Worm (Caenorhabditis elegans) whole organism, L4 larva: ENCODE measurements around the gene W06D11.5.

Experiments
- F10B5.3 ChIP-seq: sonication (generic microtip); optimal IDR thresholded peaks from 2 replicates; lab custom pipeline; 2016; ENCODE audit warnings: mild to moderate bottlenecking, missing genetic modification characterization, missing compliant biosample characterization
- F44E2.7 ChIP-seq: fragments of 200-800 bp; sonication (Bioruptor generic); IDR thresholded peaks from 2 replicates; pipeline ENCODE4 v2.1.2; 2022; ENCODE audit warnings: missing genetic modification characterization, missing compliant biosample characterization
- Y105C5A.15 ChIP-seq: fragments of 200-800 bp; sonication (Bioruptor generic); IDR thresholded peaks from 2 replicates; pipeline ENCODE4 v1.3.6; 2022; ENCODE audit warnings: missing genetic modification characterization, missing compliant biosample characterization
- Y5F2A.4 ChIP-seq: fragments of 200-800 bp; sonication (Bioruptor generic); optimal IDR thresholded peaks from 2 replicates; lab custom pipeline; 2018; ENCODE audit warnings: mild to moderate bottlenecking, missing genetic modification characterization, missing compliant biosample characterization
- Y75B8A.6 ChIP-seq: fragments of 200-800 bp; sonication (Bioruptor generic); IDR thresholded peaks from 2 replicates; pipeline ENCODE4 v1.3.6; 2022; ENCODE audit warnings: missing genetic modification reagents, missing genetic modification characterization, missing compliant biosample characterization
- aha-1 ChIP-seq: fragments of 150-350 bp; peaks from one replicate; lab custom pipeline; 2014; ENCODE audit warnings: missing biosample characterization, missing genetic modification characterization
- aly-2 ChIP-seq: sonication (generic microtip); optimal IDR thresholded peaks from 2 replicates; lab custom pipeline; 2018; ENCODE audit warnings: missing biosample characterization, missing genetic modification characterization
- arid-1 ChIP-seq: fragments of 200-800 bp; sonication (Bioruptor generic); conservative IDR thresholded peaks from 2 replicates; pipeline ENCODE4 v1.3.6; 2022; ENCODE audit warnings: missing genetic modification reagents, missing genetic modification characterization, missing compliant biosample characterization
- cey-2 ChIP-seq: sonication (generic microtip); optimal IDR thresholded peaks from 3 replicates; lab custom pipeline; 2017; ENCODE audit warnings: missing genetic modification characterization, mild to moderate bottlenecking, missing compliant biosample characterization, antibody characterized with exemption, borderline replicate concordance; ENCODE audit not compliant: insufficient read depth
- daf-19 ChIP-seq: fragments of 200-800 bp; sonication (Bioruptor generic); conservative IDR thresholded peaks from 2 replicates; pipeline ENCODE4 v1.3.6; 2022; ENCODE audit warnings: missing genetic modification characterization, missing compliant biosample characterization
- daf-8 ChIP-seq: fragments of 200-800 bp; sonication (Bioruptor generic); IDR thresholded peaks from 2 replicates; pipeline ENCODE4 v1.3.6; 2022; ENCODE audit warnings: missing genetic modification characterization, missing compliant biosample characterization
- dmd-8 ChIP-seq: fragments of 200-800 bp; sonication (Bioruptor generic); IDR thresholded peaks from 2 replicates; pipeline ENCODE4 v1.3.6; 2022; ENCODE audit warnings: missing genetic modification characterization, missing compliant biosample characterization
- dpl-1 ChIP-seq: fragments of 150-350 bp; optimal IDR thresholded peaks from 2 replicates; lab custom pipeline; 2014; ENCODE audit warnings: missing biosample characterization, missing genetic modification reagents, missing genetic modification characterization
- dve-1 ChIP-seq: sonication (generic microtip); optimal IDR thresholded peaks from 2 replicates; lab custom pipeline; 2017; ENCODE audit warnings: antibody characterized with exemption, mild to moderate bottlenecking, missing genetic modification characterization, missing compliant biosample characterization; ENCODE audit not compliant: insufficient read depth
- gei-8 ChIP-seq: fragments of 200-800 bp; sonication (Bioruptor generic); optimal IDR thresholded peaks from 2 replicates; lab custom pipeline; 2018; ENCODE audit warnings: mild to moderate bottlenecking, missing genetic modification characterization, missing compliant biosample characterization
- hif-1 ChIP-seq, 2 experiments: sonication (generic microtip); optimal IDR thresholded peaks; 2 replicates each; lab custom pipeline; 2016 to 2017; ENCODE audit warnings: missing compliant biosample characterization in 2 of 2, missing genetic modification characterization in 2 of 2, missing genetic modification reagents in 2 of 2, missing genotype in 2 of 2, mild to moderate bottlenecking in 1 of 2
- lin-13 ChIP-seq: fragments of 150-350 bp; optimal IDR thresholded peaks from 2 replicates; lab custom pipeline; 2014; ENCODE audit warnings: missing biosample characterization, missing genetic modification reagents, missing genetic modification characterization
- lir-3 ChIP-seq: sonication (generic microtip); optimal IDR thresholded peaks from 2 replicates; lab custom pipeline; 2016; ENCODE audit warnings: mild to moderate bottlenecking, missing genetic modification characterization, missing compliant biosample characterization
- madf-9 ChIP-seq: fragments of 200-800 bp; sonication (Bioruptor generic); conservative IDR thresholded peaks from 2 replicates; pipeline ENCODE4 v1.3.6; 2022; ENCODE audit warnings: missing genetic modification reagents, missing genetic modification characterization, missing compliant biosample characterization
- mdl-1 ChIP-seq, 2 experiments: fragments of 150-350 bp in 1 of 2; sonication (generic microtip) in 1 of 2; optimal IDR thresholded peaks; 2 replicates each; lab custom pipeline; 2014 to 2017; ENCODE audit warnings: missing biosample characterization in 2 of 2, missing genetic modification characterization in 2 of 2
- mxl-2 ChIP-seq: fragments of 200-800 bp; sonication (Bioruptor generic); conservative IDR thresholded peaks from 2 replicates; pipeline ENCODE4 v1.3.6; 2022; ENCODE audit warnings: missing genetic modification reagents, missing genetic modification characterization, missing compliant biosample characterization
- nhr-102 ChIP-seq: sonication (generic microtip); optimal IDR thresholded peaks from 2 replicates; lab custom pipeline; 2016; ENCODE audit warnings: mild to moderate bottlenecking, missing genetic modification characterization, moderate library complexity, missing compliant biosample characterization
- nhr-11 ChIP-seq: fragments of 150-350 bp; optimal IDR thresholded peaks from 2 replicates; lab custom pipeline; 2014; ENCODE audit warnings: missing biosample characterization, missing genetic modification characterization
- nhr-42 ChIP-seq: fragments of 200-800 bp; sonication (Bioruptor generic); IDR thresholded peaks from 2 replicates; pipeline ENCODE4 v1.3.6; 2022; ENCODE audit warnings: missing genetic modification characterization, missing compliant biosample characterization
- nhr-48 ChIP-seq: sonication (generic microtip); optimal IDR thresholded peaks from 2 replicates; lab custom pipeline; 2016; ENCODE audit warnings: mild to moderate bottlenecking, missing genetic modification characterization, missing compliant biosample characterization
- pha-4 ChIP-seq, 2 experiments: fragments of 150-350 bp in 1 of 2; fragments of 200-800 bp in 1 of 2; sonication (Bioruptor generic) in 1 of 2; IDR thresholded peaks in 1 of 2; optimal IDR thresholded peaks in 1 of 2; 2 replicates each; pipeline versions ENCODE4 v1.3.6 to Lab custom; 2014 to 2022; ENCODE audit warnings: missing genetic modification characterization in 2 of 2, missing genetic modification reagents in 2 of 2, missing biosample characterization in 1 of 2, missing compliant biosample characterization in 1 of 2
- pqm-1 ChIP-seq: sonication (generic microtip); optimal IDR thresholded peaks from 2 replicates; lab custom pipeline; 2017; ENCODE audit warnings: missing biosample characterization, missing genetic modification characterization
- sdz-12 ChIP-seq: fragments of 200-800 bp; sonication (Bioruptor generic); optimal IDR thresholded peaks from 2 replicates; lab custom pipeline; 2018; ENCODE audit warnings: mild to moderate bottlenecking, missing genetic modification characterization, missing compliant biosample characterization
- unc-62 ChIP-seq, 3 experiments: fragments of 150-350 bp in 1 of 3; sonication (generic microtip); optimal IDR thresholded peaks in 2 of 3; peaks in 1 of 3; 1 replicate in 1 of 3; 2 replicates in 2 of 3; lab custom pipeline; 2014 to 2017; ENCODE audit warnings: missing biosample characterization in 3 of 3, missing genetic modification characterization in 3 of 3, missing genetic modification reagents in 3 of 3, missing genotype in 1 of 3
- zip-11 ChIP-seq: fragments of 200-800 bp; sonication (Bioruptor generic); IDR thresholded peaks from 2 replicates; pipeline ENCODE4 v1.3.6; 2022; ENCODE audit warnings: missing genetic modification characterization, missing compliant biosample characterization
- ztf-11 ChIP-seq: fragments of 150-350 bp; optimal IDR thresholded peaks from 2 replicates; lab custom pipeline; 2014; ENCODE audit warnings: missing biosample characterization, missing genetic modification characterization
- ztf-7 ChIP-seq: fragments of 150-350 bp; optimal IDR thresholded peaks from 2 replicates; lab custom pipeline; 2014; ENCODE audit warnings: missing biosample characterization, missing genetic modification characterization

The W06D11.5 gene

ce11 chrX:12285496-12285895, 14.4 kb upstream of the W06D11.5 start, which contains the start of gene lips-2:
lips-2 (plus strand) TSS chrX:12285796.
- no peak for TF ChIP-seq madf-9 (GFP tag; lab: Robert Waterston, UW)
- no peak for TF ChIP-seq nhr-11 (tag; lab: Kevin White, UChicago)
- no peak for TF ChIP-seq unc-62 (GFP tag; optimal IDR thresholded peaks at IDR 0.05 in 1 of 2; lab: Kevin White, UChicago)
- no peak for TF ChIP-seq unc-62 (tag; optimal IDR thresholded peaks at IDR 0.05; lab: Kevin White, UChicago)
- TF ChIP-seq lir-3 = no peak

DNA sequence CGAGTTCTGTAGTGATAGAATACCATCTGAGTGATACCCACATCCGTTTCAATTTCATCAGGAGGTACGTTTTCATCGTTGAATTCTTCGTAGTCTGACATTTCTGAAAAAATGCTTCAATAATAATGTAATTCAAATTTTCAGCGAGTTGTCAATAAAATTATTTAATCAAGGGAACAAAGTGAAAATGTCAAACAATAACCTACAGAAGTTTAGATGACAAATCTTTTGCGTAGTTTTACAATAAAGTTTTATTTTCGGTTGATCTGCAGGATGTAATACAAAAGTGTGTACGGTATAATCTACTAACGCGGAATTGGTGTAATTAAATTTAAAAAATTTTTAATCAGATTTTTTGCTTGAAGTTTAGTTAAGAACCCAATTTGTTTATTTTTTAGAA, 11.7 kb upstream of the W06D11.5 start, which contains the start of gene C04B4.5:
Gene C04B4.5, minus strand, starts transcription at position 101 of the 400 bp plus-strand sequence.
- TF ChIP-seq aha-1 (tag; lab: Kevin White, UChicago) = no peak
- no peak for TF ChIP-seq dpl-1
- no peak for TF ChIP-seq arid-1 (GFP tag; lab: Robert Waterston, UW)
- no peak for TF ChIP-seq nhr-48 (tag; lab: Kevin White, UChicago)
- no peak for TF ChIP-seq pqm-1 (tag; lab: Kevin White, UChicago)
- TF ChIP-seq Y5F2A.4 (GFP tag; lab: Kevin White, UChicago) = no peak
- no peak for TF ChIP-seq Y75B8A.6
- TF ChIP-seq ztf-7 (tag; lab: Kevin White, UChicago) = no peak
- TF ChIP-seq, all 104 proteins: peak for 0

ce11 chrX:12290539-12290938, 9.4 kb upstream of the W06D11.5 start, which contains the start of gene C04B4.4:
C04B4.4 (plus strand) TSS chrX:12290839.
- TF ChIP-seq daf-8 (GFP tag; lab: Robert Waterston, UW) = no peak
- no peak for TF ChIP-seq zip-11 (GFP tag; lab: Robert Waterston, UW)
- TF ChIP-seq daf-19 (GFP tag; lab: Robert Waterston, UW) = no peak
- no peak for TF ChIP-seq F44E2.7 (GFP tag; lab: Robert Waterston, UW)
- TF ChIP-seq F10B5.3 (tag; lab: Kevin White, UChicago) = no peak
- no peak for TF ChIP-seq pha-4 (GFP tag; IDR thresholded peaks at IDR 0.05; lab: Robert Waterston, UW)
- no peak for TF ChIP-seq pha-4 (tag; optimal IDR thresholded peaks at IDR 0.05; lab: Kevin White, UChicago)
- TF ChIP-seq cey-2 (tag; lab: Kevin White, UChicago) = no peak
- no peak for TF ChIP-seq mdl-1 (tag; optimal IDR thresholded peaks at IDR 0.05; lab: Kevin White, UChicago)
- no peak for TF ChIP-seq nhr-102 (tag; lab: Kevin White, UChicago)
- no peak for TF ChIP-seq dmd-8

DNA sequence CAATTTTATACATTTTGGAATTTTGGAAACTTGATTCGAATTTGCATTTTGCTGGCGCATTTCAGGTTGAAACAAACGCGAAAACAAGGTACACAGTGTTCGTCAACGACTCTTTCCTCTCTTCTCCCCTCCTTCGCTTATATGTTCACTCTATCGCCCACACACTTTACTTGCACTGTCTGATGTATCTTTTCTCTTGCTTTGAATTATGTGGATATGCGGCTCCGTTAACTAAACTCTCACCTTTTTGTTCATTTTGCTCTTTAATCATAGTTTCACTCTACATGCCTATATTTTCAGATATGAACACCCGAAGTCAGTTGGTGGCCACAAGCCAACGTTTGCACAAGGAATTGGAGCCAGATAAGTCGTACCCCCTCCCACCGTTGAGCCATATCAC, 5.7 kb upstream of the W06D11.5 start, which contains the start of gene W06D11.1:
Gene W06D11.1, plus strand, starts transcription at position 301 of the 400 bp plus-strand sequence.
- TF ChIP-seq unc-62 (GFP tag; optimal IDR thresholded peaks at IDR 0.05 in 1 of 2; lab: Kevin White, UChicago) = peak in 1 of 2 experiments; percentile 61
- TF ChIP-seq unc-62 (tag; optimal IDR thresholded peaks at IDR 0.05; lab: Kevin White, UChicago) = no peak
- TF ChIP-seq nhr-42 = no peak
- TF ChIP-seq mxl-2 (GFP tag; lab: Robert Waterston, UW) = no peak

ce11 chrX:12296392-12296791, 3.5 kb upstream of the W06D11.5 start, which contains the start of gene W06D11.2:
W06D11.2 (minus strand) TSS chrX:12296730.
- TF ChIP-seq hif-1 (tag; optimal IDR thresholded peaks at IDR 0.05; lab: Kevin White, UChicago) = no peak
- TF ChIP-seq unc-62 (GFP tag; optimal IDR thresholded peaks at IDR 0.05 in 1 of 2; lab: Kevin White, UChicago) = peak in 1 of 2 experiments; percentile 96
- no peak for TF ChIP-seq unc-62 (tag; optimal IDR thresholded peaks at IDR 0.05; lab: Kevin White, UChicago)

DNA sequence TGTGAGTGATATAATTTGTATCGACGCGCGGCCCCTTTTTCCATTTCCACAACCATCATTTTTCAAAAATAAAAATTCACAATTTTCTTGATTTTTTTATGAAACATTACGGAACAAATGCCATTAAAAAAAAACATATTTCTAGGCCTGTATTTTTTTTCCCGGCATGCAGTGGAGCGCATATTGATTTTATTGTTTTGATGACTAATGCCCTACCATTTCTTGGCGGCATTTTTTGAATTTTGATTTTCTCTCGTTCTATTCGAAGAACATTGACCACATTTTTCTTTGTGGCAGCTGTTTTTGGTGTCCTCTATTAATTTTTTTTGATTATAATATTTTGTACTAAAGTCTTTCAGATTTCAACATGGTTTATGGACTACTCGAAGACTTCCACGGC, 1.6 kb upstream of the W06D11.5 start, which contains the start of gene W06D11.3:
Gene W06D11.3, plus strand, starts transcription at position 360 of the 400 bp plus-strand sequence.
- TF ChIP-seq dve-1 (tag; lab: Kevin White, UChicago) (no peak), Y105C5A.15 (no peak), ztf-11 (tag; lab: Kevin White, UChicago) (no peak), lin-13 (no peak), mdl-1 (tag; optimal IDR thresholded peaks at IDR 0.05; lab: Kevin White, UChicago) (no peak), gei-8 (GFP tag; lab: Kevin White, UChicago) (no peak), sdz-12 (GFP tag; lab: Kevin White, UChicago) (no peak), aly-2 (tag; lab: Kevin White, UChicago) (no peak)
